Fruit fly (Drosophila melanogaster) whole organism, embryonic: ENCODE data around the gene CG6652.
A peak's percentile ranks its signal among the peaks of the same experiment; 100 is the strongest.

Experiments
- ATbp ChIP-seq: fragments of 200-800 bp; sonication (Bioruptor generic); optimal IDR thresholded peaks from 2 replicates; lab custom pipeline; 2017; ENCODE audit warnings: missing biosample characterization, mild to moderate bottlenecking, missing genetic modification characterization, missing genetic modification reagents
- CG10147 ChIP-seq: fragments of 200-800 bp; sonication (Bioruptor generic); optimal IDR thresholded peaks from 2 replicates; lab custom pipeline; 2019; ENCODE audit warnings: missing biosample characterization, mild to moderate bottlenecking, missing genetic modification characterization, moderate library complexity
- CG10267 ChIP-seq: fragments of 200-800 bp; sonication (Bioruptor generic); optimal IDR thresholded peaks from 2 replicates; lab custom pipeline; 2018; ENCODE audit warnings: missing biosample characterization, mild to moderate bottlenecking, missing genetic modification characterization, moderate library complexity
- CG10543 ChIP-seq: fragments of 200-800 bp; sonication (Bioruptor generic); optimal IDR thresholded peaks from 3 replicates; lab custom pipeline; 2017; ENCODE audit warnings: missing biosample characterization, mild to moderate bottlenecking, missing genetic modification characterization, moderate library complexity
- CG11085 ChIP-seq: fragments of 200-800 bp; sonication (Bioruptor generic); IDR thresholded peaks from 2 replicates; pipeline ENCODE4 v1.3.6; 2022; ENCODE audit warnings: missing biosample characterization, missing genetic modification characterization
- CG11398 ChIP-seq: fragments of 200-800 bp; sonication (Bioruptor generic); optimal IDR thresholded peaks from 2 replicates; lab custom pipeline; 2016; ENCODE audit warnings: missing biosample characterization, missing genetic modification characterization
- CG11695 ChIP-seq: fragments of 200-800 bp; sonication (Bioruptor generic); IDR thresholded peaks from 3 replicates; pipeline ENCODE4 v1.3.6; 2022; ENCODE audit warnings: missing biosample characterization, missing genetic modification characterization
- CG15696 ChIP-seq: fragments of 200-800 bp; sonication (Bioruptor generic); optimal IDR thresholded peaks from 2 replicates; lab custom pipeline; 2019; ENCODE audit warnings: missing biosample characterization, mild to moderate bottlenecking, missing genetic modification characterization, moderate library complexity
- CG16779 ChIP-seq: fragments of 200-800 bp; sonication (Bioruptor generic); IDR thresholded peaks from 2 replicates; pipeline ENCODE4 v1.3.6; 2022; ENCODE audit warnings: missing biosample characterization, missing genetic modification characterization
- CG16813 ChIP-seq: fragments of 200-800 bp; sonication (Bioruptor generic); IDR thresholded peaks from 3 replicates; pipeline ENCODE4 v1.3.6; 2022; ENCODE audit warnings: missing biosample characterization, missing genetic modification characterization; ENCODE audit not compliant: partially characterized antibody
- CG17612 ChIP-seq: fragments of 200-800 bp; sonication (Bioruptor generic); IDR thresholded peaks from 2 replicates; pipeline ENCODE4 v1.3.6; 2022; ENCODE audit warnings: missing biosample characterization, missing genetic modification characterization
- CG32532 ChIP-seq: fragments of 200-800 bp; sonication (Bioruptor generic); IDR thresholded peaks from 2 replicates; pipeline ENCODE4 v1.3.6; 2022; ENCODE audit warnings: missing biosample characterization, missing genetic modification characterization
- CG34376 ChIP-seq: fragments of 200-800 bp; sonication (Bioruptor generic); optimal IDR thresholded peaks from 2 replicates; lab custom pipeline; 2018; ENCODE audit warnings: missing biosample characterization, mild to moderate bottlenecking, missing genetic modification characterization
- CG3847 ChIP-seq: fragments of 200-800 bp; sonication (Bioruptor generic); IDR thresholded peaks from 2 replicates; pipeline ENCODE4 v1.3.6; 2022; ENCODE audit warnings: missing biosample characterization, missing genetic modification characterization
- CG4328 ChIP-seq: fragments of 200-800 bp; sonication (Bioruptor generic); optimal IDR thresholded peaks from 3 replicates; lab custom pipeline; 2017; ENCODE audit warnings: missing biosample characterization, missing genetic modification reagents, missing genetic modification characterization
- CG7786 ChIP-seq: fragments of 200-800 bp; sonication (Bioruptor generic); optimal IDR thresholded peaks from 2 replicates; lab custom pipeline; 2016; ENCODE audit warnings: missing biosample characterization, missing genetic modification characterization
- CkIIα-i1 ChIP-seq: fragments of 200-800 bp; sonication (Bioruptor generic); IDR thresholded peaks from 2 replicates; pipeline ENCODE4 v1.3.6; 2022; ENCODE audit warnings: missing biosample characterization, missing genetic modification characterization
- Dbx ChIP-seq: fragments of 200-800 bp; sonication (Bioruptor generic); IDR thresholded peaks from 3 replicates; pipeline ENCODE4 v1.3.6; 2022; ENCODE audit warnings: missing biosample characterization, missing genetic modification characterization
- Doc3 ChIP-seq: fragments of 200-800 bp; sonication (Bioruptor generic); IDR thresholded peaks from 3 replicates; pipeline ENCODE4 v1.3.6; 2022; ENCODE audit warnings: missing biosample characterization, missing genetic modification characterization; ENCODE audit not compliant: partially characterized antibody
- Drgx ChIP-seq: fragments of 200-800 bp; sonication (Bioruptor generic); IDR thresholded peaks from 2 replicates; pipeline ENCODE4 v1.3.6; 2022; ENCODE audit warnings: missing biosample characterization, missing genetic modification characterization
- E2f2 ChIP-seq: fragments of 200-800 bp; sonication (Bioruptor generic); IDR thresholded peaks from 2 replicates; pipeline ENCODE4 v1.3.6; 2022; ENCODE audit warnings: missing biosample characterization, missing genetic modification characterization
- Fer3 ChIP-seq: fragments of 200-800 bp; sonication (Bioruptor generic); optimal IDR thresholded peaks from 2 replicates; lab custom pipeline; 2018; ENCODE audit warnings: missing biosample characterization, mild to moderate bottlenecking, missing genetic modification characterization, moderate library complexity
- Hey ChIP-seq: fragments of 200-800 bp; sonication (Bioruptor generic); optimal IDR thresholded peaks from 3 replicates; lab custom pipeline; 2018; ENCODE audit warnings: missing biosample characterization, mild to moderate bottlenecking, missing genetic modification characterization
- HmgD ChIP-seq: fragments of 200-800 bp; sonication (Bioruptor generic); optimal IDR thresholded peaks from 3 replicates; lab custom pipeline; 2016; ENCODE audit warnings: missing biosample characterization, missing genetic modification characterization
- Kr ChIP-seq: fragments of 200-800 bp; sonication (Bioruptor generic); optimal IDR thresholded peaks from 2 replicates; lab custom pipeline; 2017; ENCODE audit warnings: missing biosample characterization, mild to moderate bottlenecking, missing genetic modification characterization
- Pdp1 ChIP-seq, 2 experiments: fragments of 200-800 bp; sonication (Bioruptor generic); optimal IDR thresholded peaks; 3 replicates each; lab custom pipeline; 2016; ENCODE audit warnings: missing biosample characterization in 2 of 2, missing genetic modification characterization in 2 of 2, mild to moderate bottlenecking in 1 of 2, moderate library complexity in 1 of 2
- Ptx1 ChIP-seq: fragments of 200-800 bp; sonication (Bioruptor generic); IDR thresholded peaks from 2 replicates; pipeline ENCODE4 v1.3.6; 2022; ENCODE audit warnings: missing biosample characterization, missing genetic modification characterization
- Rfx ChIP-seq: fragments of 200-800 bp; sonication (Bioruptor generic); IDR thresholded peaks from 2 replicates; pipeline ENCODE4 v1.3.6; 2022; ENCODE audit warnings: missing biosample characterization, missing genetic modification characterization
- Sry-β ChIP-seq: fragments of 200-800 bp; sonication (Bioruptor generic); optimal IDR thresholded peaks from 2 replicates; lab custom pipeline; 2018; ENCODE audit warnings: missing biosample characterization, mild to moderate bottlenecking, missing genetic modification characterization, moderate library complexity
- ab ChIP-seq: fragments of 200-800 bp; sonication (Bioruptor generic); optimal IDR thresholded peaks from 2 replicates; lab custom pipeline; 2016; ENCODE audit warnings: missing biosample characterization, missing genetic modification characterization
- cwo ChIP-seq: fragments of 200-800 bp; sonication (Bioruptor generic); optimal IDR thresholded peaks from 3 replicates; lab custom pipeline; 2017; ENCODE audit warnings: missing biosample characterization, missing genetic modification characterization, mild to moderate bottlenecking, moderate library complexity, missing genetic modification reagents
- disco-r ChIP-seq: fragments of 200-800 bp; sonication (Bioruptor generic); optimal IDR thresholded peaks from 2 replicates; lab custom pipeline; 2016; ENCODE audit warnings: missing biosample characterization, missing genetic modification characterization
- grn ChIP-seq: fragments of 200-800 bp; sonication (Bioruptor generic); optimal IDR thresholded peaks from 3 replicates; lab custom pipeline; 2017; ENCODE audit warnings: missing biosample characterization, missing genetic modification characterization
- jumu ChIP-seq: fragments of 200-800 bp; sonication (Bioruptor generic); optimal IDR thresholded peaks from 3 replicates; lab custom pipeline; 2016; ENCODE audit warnings: missing biosample characterization, missing genetic modification characterization
- lbe ChIP-seq: fragments of 200-800 bp; sonication (Bioruptor generic); optimal IDR thresholded peaks from 2 replicates; lab custom pipeline; 2016; ENCODE audit warnings: missing biosample characterization, mild to moderate bottlenecking, missing genetic modification characterization
- pb ChIP-seq: fragments of 200-800 bp; sonication (Bioruptor generic); optimal IDR thresholded peaks from 3 replicates; lab custom pipeline; 2016; ENCODE audit warnings: missing biosample characterization, missing genetic modification characterization
- repo ChIP-seq: fragments of 200-800 bp; sonication (Bioruptor generic); optimal IDR thresholded peaks from 2 replicates; lab custom pipeline; 2016; ENCODE audit warnings: missing biosample characterization, missing genetic modification characterization
- so ChIP-seq: fragments of 200-800 bp; sonication (Bioruptor generic); IDR thresholded peaks from 3 replicates; pipeline ENCODE4 v1.3.6; 2022; ENCODE audit warnings: missing biosample characterization, missing genetic modification characterization
- ssp ChIP-seq: fragments of 200-800 bp; sonication (Bioruptor generic); IDR thresholded peaks from 2 replicates; pipeline ENCODE4 v1.3.6; 2022; ENCODE audit warnings: missing biosample characterization, missing genetic modification characterization
- stwl ChIP-seq: fragments of 200-800 bp; sonication (Bioruptor generic); optimal IDR thresholded peaks from 3 replicates; lab custom pipeline; 2018; ENCODE audit warnings: missing biosample characterization, mild to moderate bottlenecking, missing genetic modification characterization, moderate library complexity
- sug ChIP-seq: fragments of 200-800 bp; optimal IDR thresholded peaks from 2 replicates; lab custom pipeline; 2019; ENCODE audit warnings: missing biosample characterization, mild to moderate bottlenecking, missing genetic modification characterization, moderate library complexity
- trem ChIP-seq: fragments of 200-800 bp; optimal IDR thresholded peaks from 3 replicates; lab custom pipeline; 2019; ENCODE audit warnings: missing biosample characterization, mild to moderate bottlenecking, missing genetic modification characterization, moderate library complexity
- wdn ChIP-seq: fragments of 200-800 bp; sonication (Bioruptor generic); IDR thresholded peaks from 2 replicates; pipeline ENCODE4 v1.3.6; 2022; ENCODE audit warnings: missing biosample characterization, missing genetic modification characterization
- z ChIP-seq: fragments of 200-800 bp; sonication (Bioruptor generic); IDR thresholded peaks from 3 replicates; pipeline ENCODE4 v1.3.6; 2022; ENCODE audit warnings: missing biosample characterization, missing genetic modification characterization

The CG6652 gene

DNA sequence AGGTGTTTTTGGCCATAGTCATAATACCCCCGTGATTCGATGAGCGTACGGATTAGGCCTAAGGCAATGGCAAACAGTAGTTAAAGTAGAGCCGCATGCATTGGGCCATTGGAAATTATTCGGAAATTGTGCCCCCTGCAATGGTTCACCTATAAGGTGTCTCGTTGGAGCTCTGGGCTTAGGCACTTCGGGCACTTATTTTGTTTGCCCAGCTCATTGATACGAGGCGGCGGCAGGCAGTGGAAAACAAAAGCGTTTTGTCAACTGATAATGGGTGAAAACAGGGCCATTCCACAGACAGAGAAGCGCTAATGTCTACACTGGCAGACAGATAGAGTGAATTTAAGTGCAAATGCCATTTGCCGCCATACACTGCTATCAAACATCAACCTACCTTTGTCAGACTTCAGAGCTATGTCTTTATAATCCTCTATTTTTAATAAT lies 16.4 kb downstream of the CG6652 start (continued):
- no peak for TF ChIP-seq Sry-β
- peak; percentile 41; the same call in 1 of the 2 replicates for TF ChIP-seq CG32532 (GFP tag; lab: Robert Waterston, UW)
- peak in 1 of 2 experiments; percentile 8 for TF ChIP-seq Pdp1 (GFP tag; optimal IDR thresholded peaks at IDR 0.05; lab: Kevin White, UChicago)
- 0 out of 3 replicates have a peak, but pooled peaks have one; percentile 41 for TF ChIP-seq so (GFP tag; lab: Robert Waterston, UW)
- TF ChIP-seq ATbp (GFP tag; lab: Kevin White, UChicago): no peak
- no peak for TF ChIP-seq pb
- peak; percentile 31; the same call in 1 of the 2 replicates for TF ChIP-seq Drgx (GFP tag; lab: Robert Waterston, UW)
- TF ChIP-seq CG11085: no peak
- TF ChIP-seq Doc3 (GFP tag; lab: Robert Waterston, UW): no peak
- TF ChIP-seq CkIIα-i1 (GFP tag; lab: Robert Waterston, UW): no peak
- 0 out of 2 replicates have a peak, but pooled peaks have one; percentile 31 for TF ChIP-seq Ptx1 (GFP tag; lab: Robert Waterston, UW)
- 0 out of 3 replicates have a peak, but pooled peaks have one; percentile 50 for TF ChIP-seq z
- no peak for TF ChIP-seq wdn
- no peak for TF ChIP-seq repo (GFP tag; lab: Kevin White, UChicago)
- TF ChIP-seq ssp: 0 out of 2 replicates have a peak, but pooled peaks have one; percentile 11
- TF ChIP-seq lbe (GFP tag; lab: Kevin White, UChicago): no peak
- TF ChIP-seq CG3847 (GFP tag; lab: Robert Waterston, UW): 0 out of 2 replicates have a peak, but pooled peaks have one; percentile 32
- no peak for TF ChIP-seq CG11398 (GFP tag; lab: Kevin White, UChicago)
- TF ChIP-seq Fer3 (tag; lab: Kevin White, UChicago): no peak
- TF ChIP-seq CG15696 (tag; lab: Kevin White, UChicago): no peak
- TF ChIP-seq CG7786: no peak
- no peak for TF ChIP-seq disco-r (GFP tag; lab: Kevin White, UChicago)
- TF ChIP-seq CG4328 (GFP tag; lab: Kevin White, UChicago): no peak
- TF ChIP-seq CG16813 (GFP tag; lab: Robert Waterston, UW): no peak
- TF ChIP-seq Dbx (GFP tag; lab: Robert Waterston, UW): 0 out of 3 replicates have a peak, but pooled peaks have one; percentile 46
- TF ChIP-seq jumu (GFP tag; lab: Kevin White, UChicago): no peak
- TF ChIP-seq CG10543 (GFP tag; lab: Kevin White, UChicago): peak; percentile 30
- peak; percentile 20 for TF ChIP-seq cwo
- no peak for TF ChIP-seq CG10147

DNA sequence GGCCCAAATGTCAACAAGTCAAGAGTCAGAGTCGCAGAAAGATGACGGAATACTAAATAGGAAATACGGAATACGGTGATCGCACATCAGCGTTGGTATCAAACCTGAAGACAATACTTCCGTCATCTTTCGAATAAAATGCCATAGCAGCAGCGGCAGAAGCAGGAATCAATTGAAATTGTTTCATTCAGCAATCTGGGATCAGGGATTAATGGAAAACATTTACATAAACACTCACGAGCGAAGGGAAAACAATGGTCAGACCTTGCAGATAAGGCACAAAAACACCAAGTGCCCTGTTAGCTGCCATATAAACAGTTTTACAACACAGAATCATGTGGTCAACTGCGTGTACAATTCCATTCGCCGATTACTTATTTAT lies 17.2 kb downstream of the CG6652 start:
- TF ChIP-seq grn (no peak), Hey (tag; lab: Kevin White, UChicago) (no peak), ab (no peak), CG34376 (GFP tag; lab: Kevin White, UChicago) (peak; percentile 65), Pdp1 (GFP tag; optimal IDR thresholded peaks at IDR 0.05; lab: Kevin White, UChicago) (peak in 1 of 2 experiments; percentile 39), HmgD (GFP tag; lab: Kevin White, UChicago) (no peak), CG16779 (no peak), stwl (tag; lab: Kevin White, UChicago) (peak; percentile 4), trem (tag; lab: Kevin White, UChicago) (no peak), Kr (GFP tag; lab: Kevin White, UChicago) (no peak), Rfx (0 out of 2 replicates have a peak, but pooled peaks have one; percentile 5), CG17612 (GFP tag; lab: Robert Waterston, UW) (no peak), E2f2 (GFP tag; lab: Robert Waterston, UW) (no peak), sug (tag; lab: Kevin White, UChicago) (peak; percentile 11), CG11695 (no peak), CG10267 (tag; lab: Kevin White, UChicago) (no peak)
